Worm (Caenorhabditis elegans) whole organism, L1 larva: Measurements from ENCODE around the gene msp-49.
A peak's percentile ranks its signal among the peaks of the same experiment; 100 is the strongest.

ENCODE experiments used
- F16B12.6 ChIP-seq: fragments of 150-350 bp; optimal IDR thresholded peaks from 2 replicates; lab custom pipeline; 2014; ENCODE audit warnings: missing biosample characterization, missing genetic modification characterization
- aly-2 ChIP-seq: fragments of 150-350 bp; optimal IDR thresholded peaks from 2 replicates; lab custom pipeline; 2014; ENCODE audit warnings: missing biosample characterization, missing genetic modification characterization
- ama-1 ChIP-seq: fragments of 150-350 bp; optimal IDR thresholded peaks from 2 replicates; lab custom pipeline; 2014
- blmp-1 ChIP-seq: fragments of 150-350 bp; optimal IDR thresholded peaks from 2 replicates; lab custom pipeline; 2014; ENCODE audit warnings: missing biosample characterization, missing genetic modification characterization
- ceh-63 ChIP-seq: fragments of 200-800 bp; sonication (Bioruptor generic); optimal IDR thresholded peaks from 2 replicates; lab custom pipeline; 2018; ENCODE audit warnings: mild to moderate bottlenecking, missing genetic modification characterization, missing compliant biosample characterization
- ceh-8 ChIP-seq: fragments of 200-800 bp; sonication (Bioruptor generic); optimal IDR thresholded peaks from 2 replicates; lab custom pipeline; 2018; ENCODE audit warnings: mild to moderate bottlenecking, missing genetic modification characterization, moderate library complexity, missing compliant biosample characterization
- ceh-82 ChIP-seq, 3 experiments: fragments of 150-350 bp in 1 of 3; sonication (generic microtip) in 2 of 3; optimal IDR thresholded peaks; 2 replicates each; lab custom pipeline; 2014 to 2017; ENCODE audit warnings: missing biosample characterization in 3 of 3, missing genetic modification characterization in 3 of 3
- ceh-88 ChIP-seq: fragments of 200-800 bp; sonication (Bioruptor generic); IDR thresholded peaks from 2 replicates; pipeline ENCODE4 v1.3.6; 2022; ENCODE audit warnings: missing genetic modification characterization, missing compliant biosample characterization
- efl-1 ChIP-seq, 4 experiments: fragments of 150-350 bp; optimal IDR thresholded peaks in 3 of 4; peaks in 1 of 4; 1 replicate in 1 of 4; 2 replicates in 3 of 4; lab custom pipeline; 2014; ENCODE audit warnings: missing biosample characterization in 2 of 4, missing genetic modification characterization in 2 of 4, missing genetic modification reagents in 2 of 4
- efl-3 ChIP-seq: fragments of 200-800 bp; sonication (Bioruptor generic); optimal IDR thresholded peaks from 2 replicates; lab custom pipeline; 2018; ENCODE audit warnings: mild to moderate bottlenecking, missing genetic modification characterization, missing compliant biosample characterization
- elt-2 ChIP-seq: sonication (generic microtip); optimal IDR thresholded peaks from 2 replicates; lab custom pipeline; 2016; ENCODE audit warnings: missing genetic modification characterization, mild to moderate bottlenecking, inconsistent platforms, missing compliant biosample characterization, missing genetic modification reagents
- elt-3 ChIP-seq, 6 experiments: fragments of 150-350 bp in 1 of 6; sonication (generic microtip); optimal IDR thresholded peaks; 2 replicates each; lab custom pipeline; 2017 to 2018; ENCODE audit warnings: missing biosample characterization in 6 of 6, missing genetic modification characterization in 6 of 6, inconsistent platforms in 1 of 6
- fos-1 ChIP-seq: fragments of 150-350 bp; optimal IDR thresholded peaks from 2 replicates; lab custom pipeline; 2014; ENCODE audit warnings: missing biosample characterization, missing genetic modification characterization
- hlh-17 ChIP-seq: fragments of 200-800 bp; sonication (Bioruptor generic); optimal IDR thresholded peaks from 2 replicates; lab custom pipeline; 2018; ENCODE audit warnings: missing genetic modification characterization, mild to moderate bottlenecking, missing compliant biosample characterization, moderate library complexity, borderline replicate concordance
- irx-1 ChIP-seq: sonication (generic microtip); optimal IDR thresholded peaks from 2 replicates; lab custom pipeline; 2016; ENCODE audit warnings: missing genetic modification characterization, missing compliant biosample characterization
- isw-1 ChIP-seq: fragments of 200-800 bp; sonication (Bioruptor generic); IDR thresholded peaks from 2 replicates; pipeline ENCODE4 v1.3.6; 2022; ENCODE audit warnings: missing genetic modification characterization, missing compliant biosample characterization
- lin-13 ChIP-seq: fragments of 150-350 bp; optimal IDR thresholded peaks from 2 replicates; lab custom pipeline; 2014; ENCODE audit warnings: missing biosample characterization, missing genetic modification reagents, missing genetic modification characterization
- lin-14 ChIP-seq: fragments of 200-800 bp; sonication (Bioruptor generic); optimal IDR thresholded peaks from 2 replicates; lab custom pipeline; 2018; ENCODE audit warnings: mild to moderate bottlenecking, missing genetic modification characterization, moderate library complexity, missing compliant biosample characterization
- lin-15B ChIP-seq: fragments of 150-350 bp; sonication (generic microtip); optimal IDR thresholded peaks from 3 replicates; lab custom pipeline; 2014; ENCODE audit warnings: missing biosample characterization, missing genetic modification characterization
- lin-35 ChIP-seq, 2 experiments: fragments of 150-350 bp; optimal IDR thresholded peaks; 2 replicates each; lab custom pipeline; 2014; ENCODE audit warnings: missing biosample characterization in 2 of 2, missing genetic modification characterization in 2 of 2, missing genetic modification reagents in 2 of 2
- lir-3 ChIP-seq: sonication (generic microtip); optimal IDR thresholded peaks from 2 replicates; lab custom pipeline; 2016; ENCODE audit warnings: mild to moderate bottlenecking, missing genetic modification characterization, moderate library complexity, missing compliant biosample characterization; ENCODE audit not compliant: poor library complexity
- mab-9 ChIP-seq: fragments of 200-800 bp; sonication (Bioruptor generic); IDR thresholded peaks from 2 replicates; pipeline ENCODE4 v1.3.6; 2022; ENCODE audit warnings: missing genetic modification reagents, missing genetic modification characterization, missing compliant biosample characterization
- mef-2 ChIP-seq: fragments of 150-350 bp; optimal IDR thresholded peaks from 2 replicates; lab custom pipeline; 2014; ENCODE audit warnings: missing biosample characterization, missing genetic modification characterization
- mep-1 ChIP-seq: fragments of 150-350 bp; optimal IDR thresholded peaks from 2 replicates; lab custom pipeline; 2014; ENCODE audit warnings: missing biosample characterization, missing genetic modification characterization
- nhr-11 ChIP-seq: fragments of 150-350 bp; optimal IDR thresholded peaks from 2 replicates; lab custom pipeline; 2014; ENCODE audit warnings: missing biosample characterization, missing genetic modification characterization
- nhr-20 ChIP-seq: sonication (generic microtip); optimal IDR thresholded peaks from 2 replicates; lab custom pipeline; 2016; ENCODE audit warnings: mild to moderate bottlenecking, missing genetic modification characterization, missing compliant biosample characterization
- nhr-237 ChIP-seq: fragments of 150-350 bp; optimal IDR thresholded peaks from 2 replicates; lab custom pipeline; 2014; ENCODE audit warnings: missing biosample characterization, missing genetic modification characterization
- nhr-28 ChIP-seq: fragments of 150-350 bp; optimal IDR thresholded peaks from 2 replicates; lab custom pipeline; 2014; ENCODE audit warnings: missing biosample characterization, missing genetic modification characterization
- nhr-47 ChIP-seq: sonication (generic microtip); optimal IDR thresholded peaks from 2 replicates; lab custom pipeline; 2016; ENCODE audit warnings: mild to moderate bottlenecking, missing genetic modification characterization, moderate library complexity, missing compliant biosample characterization
- nhr-71 ChIP-seq: sonication (generic microtip); optimal IDR thresholded peaks from 2 replicates; lab custom pipeline; 2016; ENCODE audit warnings: mild to moderate bottlenecking, missing genetic modification characterization, moderate library complexity, missing compliant biosample characterization
- nhr-76 ChIP-seq: sonication (generic microtip); optimal IDR thresholded peaks from 2 replicates; lab custom pipeline; 2017; ENCODE audit warnings: missing biosample characterization, missing genetic modification characterization
- nhr-84 ChIP-seq: sonication (generic microtip); optimal IDR thresholded peaks from 2 replicates; lab custom pipeline; 2017; ENCODE audit warnings: missing biosample characterization, missing genetic modification characterization
- pag-3 ChIP-seq: sonication (generic microtip); optimal IDR thresholded peaks from 2 replicates; lab custom pipeline; 2017; ENCODE audit warnings: missing genetic modification characterization, mild to moderate bottlenecking, missing compliant biosample characterization, antibody characterized with exemption, borderline replicate concordance; ENCODE audit not compliant: insufficient read depth
- rnt-1 ChIP-seq: sonication (generic microtip); optimal IDR thresholded peaks from 2 replicates; lab custom pipeline; 2016; ENCODE audit warnings: mild to moderate bottlenecking, missing genetic modification characterization, moderate library complexity, missing compliant biosample characterization
- snu-23 ChIP-seq: sonication (generic microtip); optimal IDR thresholded peaks from 2 replicates; lab custom pipeline; 2016; ENCODE audit warnings: missing genetic modification characterization, missing compliant biosample characterization
- sox-4 ChIP-seq: sonication (generic microtip); optimal IDR thresholded peaks from 2 replicates; lab custom pipeline; 2016; ENCODE audit warnings: missing genetic modification characterization, missing compliant biosample characterization
- tbx-2 ChIP-seq: sonication (generic microtip); optimal IDR thresholded peaks from 2 replicates; lab custom pipeline; 2016; ENCODE audit warnings: missing genetic modification characterization, missing compliant biosample characterization
- tlp-1 ChIP-seq: fragments of 150-350 bp; optimal IDR thresholded peaks from 2 replicates; lab custom pipeline; 2014; ENCODE audit warnings: missing biosample characterization, missing genetic modification characterization
- unc-130 ChIP-seq: fragments of 150-350 bp; optimal IDR thresholded peaks from 2 replicates; lab custom pipeline; 2017; ENCODE audit warnings: missing biosample characterization, missing genetic modification characterization, inconsistent platforms
- unc-62 ChIP-seq: fragments of 150-350 bp; optimal IDR thresholded peaks from 2 replicates; lab custom pipeline; 2014; ENCODE audit warnings: missing biosample characterization, missing genetic modification reagents, missing genetic modification characterization
- unc-98 ChIP-seq: fragments of 200-800 bp; sonication (Bioruptor generic); IDR thresholded peaks from 2 replicates; pipeline ENCODE4 v1.3.6; 2022; ENCODE audit warnings: missing genetic modification characterization, missing compliant biosample characterization
- vab-15 ChIP-seq: sonication (generic microtip); optimal IDR thresholded peaks from 2 replicates; lab custom pipeline; 2017; ENCODE audit warnings: missing genotype, mild to moderate bottlenecking, missing genetic modification characterization, missing compliant biosample characterization
- xbp-1 ChIP-seq: sonication (generic microtip); optimal IDR thresholded peaks from 2 replicates; lab custom pipeline; 2016; ENCODE audit warnings: missing genetic modification characterization, missing compliant biosample characterization
- ztf-11 ChIP-seq, 2 experiments: sonication (generic microtip); optimal IDR thresholded peaks; 2 replicates each; lab custom pipeline; 2016 to 2017; ENCODE audit warnings: missing genetic modification characterization in 2 of 2, missing biosample characterization in 1 of 2, missing compliant biosample characterization in 1 of 2
- ztf-4 ChIP-seq: fragments of 150-350 bp; optimal IDR thresholded peaks from 2 replicates; lab custom pipeline; 2014; ENCODE audit warnings: missing biosample characterization, missing genetic modification characterization

The msp-49 gene

ce11 chrII:5231111-5231510 lies 36.9 kb downstream of the msp-49 start, which contains the start of gene EGAP2.1:
EGAP2.1 (plus strand) TSS chrII:5231411.
- TF ChIP-seq blmp-1 (tag; lab: Kevin White, UChicago) (peak; percentile 4), snu-23 (GFP tag; lab: Kevin White, UChicago) (no peak)

DNA sequence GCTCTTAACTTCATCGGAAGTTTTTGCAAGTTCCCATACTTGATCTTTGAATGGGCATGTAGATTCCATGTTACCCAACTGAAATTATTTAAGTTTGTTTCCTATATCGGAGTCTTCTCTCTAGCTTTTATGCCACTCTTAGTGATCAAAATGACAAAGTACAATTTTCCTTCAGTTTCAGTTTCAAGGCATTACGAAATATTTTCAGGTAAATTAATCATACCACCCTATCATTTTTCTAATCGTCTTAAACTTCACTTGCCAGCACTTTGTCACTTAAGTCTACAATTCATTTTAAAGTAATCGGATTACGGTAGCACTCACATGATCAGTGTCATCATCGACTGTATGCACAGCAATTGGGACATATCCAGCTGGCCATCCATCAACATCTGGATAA lies 40.6 kb downstream of the msp-49 start:
- TF ChIP-seq efl-1 (optimal IDR thresholded peaks at IDR 0.05; lab: Kevin White, UChicago) (no peak), efl-1 (GFP tag; optimal IDR thresholded peaks at IDR 0.05 in 1 of 2; lab: Kevin White, UChicago) (peak in 1 of 2 experiments; percentile 39), nhr-84 (tag; lab: Kevin White, UChicago) (no peak), elt-2 (tag; lab: Kevin White, UChicago) (peak; percentile 87), lin-35 (GFP tag; optimal IDR thresholded peaks at IDR 0.05; lab: Kevin White, UChicago) (peak in 1 of 2 experiments; percentile 24)

- no peak for TF ChIP-seq mef-2 (tag; lab: Kevin White, UChicago)
- no peak for TF ChIP-seq mep-1
- peak; percentile 62 for TF ChIP-seq elt-2 (tag; lab: Kevin White, UChicago)
- no peak for TF ChIP-seq efl-1 (optimal IDR thresholded peaks at IDR 0.05; lab: Kevin White, UChicago)
- TF ChIP-seq efl-1 (GFP tag; optimal IDR thresholded peaks at IDR 0.05 in 1 of 2; lab: Kevin White, UChicago), result peak in 1 of 2 experiments; percentile 29
Measured at ce11 chrII:5235758-5236157, 41.6 kb downstream of the msp-49 start, which contains the start of gene pho-1. pho-1 (minus strand) TSS chrII:5235846.

ce11 chrII:5237699-5238098 lies 43.5 kb downstream of the msp-49 start:
- TF ChIP-seq efl-3 (GFP tag; lab: Kevin White, UChicago) (no peak), mab-9 (no peak), vab-15 (tag; lab: Kevin White, UChicago) (no peak), nhr-237 (no peak), unc-98 (GFP tag; lab: Robert Waterston, UW) (no peak), pag-3 (tag; lab: Kevin White, UChicago) (no peak), tbx-2 (tag; lab: Kevin White, UChicago) (no peak), efl-1 (optimal IDR thresholded peaks at IDR 0.05; lab: Kevin White, UChicago) (peak in 1 of 2 experiments; percentile 24), efl-1 (GFP tag; optimal IDR thresholded peaks at IDR 0.05 in 1 of 2; lab: Kevin White, UChicago) (peak; percentile 6 to 92), F16B12.6 (tag; lab: Kevin White, UChicago) (no peak), ztf-11 (tag; optimal IDR thresholded peaks at IDR 0.05; lab: Kevin White, UChicago) (no peak), hlh-17 (GFP tag; lab: Kevin White, UChicago) (no peak), nhr-76 (tag; lab: Kevin White, UChicago) (no peak), nhr-84 (tag; lab: Kevin White, UChicago) (no peak), unc-62 (no peak), unc-130 (no peak), lin-14 (GFP tag; lab: Kevin White, UChicago) (no peak), lir-3 (no peak), nhr-11 (tag; lab: Kevin White, UChicago) (no peak), nhr-20 (tag; lab: Kevin White, UChicago) (peak; percentile 21), aly-2 (tag; lab: Kevin White, UChicago) (no peak), lin-15B (tag; lab: Kevin White, UChicago) (no peak), irx-1 (tag; lab: Kevin White, UChicago) (no peak), sox-4 (tag; lab: Kevin White, UChicago) (no peak), nhr-28 (tag; lab: Kevin White, UChicago) (no peak), isw-1 (GFP tag; lab: Robert Waterston, UW) (no peak), fos-1 (no peak), rnt-1 (tag; lab: Kevin White, UChicago) (peak; percentile 43), ceh-63 (GFP tag; lab: Kevin White, UChicago) (no peak), ceh-82 (tag; optimal IDR thresholded peaks at IDR 0.05; lab: Kevin White, UChicago) (no peak), elt-3 (tag; optimal IDR thresholded peaks at IDR 0.05; lab: Kevin White, UChicago) (no peak), tlp-1 (tag; lab: Kevin White, UChicago) (no peak), nhr-71 (tag; lab: Kevin White, UChicago) (peak; percentile 33), lin-13 (GFP tag; lab: Kevin White, UChicago) (no peak), ceh-88 (no peak), nhr-47 (tag; lab: Kevin White, UChicago) (peak; percentile 35), ama-1 (lab: Kevin White, UChicago) (no peak), ztf-4 (tag; lab: Kevin White, UChicago) (no peak), xbp-1 (tag; lab: Kevin White, UChicago) (no peak), ceh-8 (GFP tag; lab: Kevin White, UChicago) (no peak), mep-1 (no peak)
